Worm (Caenorhabditis elegans): ENCODE measurements around the gene ZK512.11.
A peak's percentile ranks its signal among the peaks of the same experiment; 100 is the strongest.

The ZK512.11 gene

DNA sequence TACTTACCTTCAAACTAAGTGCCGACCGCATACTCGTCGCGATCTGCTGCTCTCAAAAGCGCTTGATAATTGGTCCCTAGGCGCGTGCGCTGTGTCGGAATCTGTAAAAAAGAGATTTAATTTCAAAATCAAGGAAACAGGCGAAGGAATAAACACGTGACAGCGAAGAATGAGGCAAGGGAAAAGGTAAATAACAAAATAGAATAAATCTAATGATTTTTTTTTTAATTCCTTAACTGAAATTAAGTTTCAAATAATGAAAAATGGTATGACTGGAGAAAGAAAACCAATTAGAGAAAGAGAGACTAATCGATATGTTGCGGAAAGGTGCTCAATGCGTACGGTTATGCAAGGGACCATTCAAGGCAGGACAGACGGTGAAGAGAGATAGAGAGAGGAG lies 34.8 kb upstream of the ZK512.11 start, which contains the start of gene cya-1:
TSS of gene cya-1 (minus strand) at position 101 of the 400 bp plus-strand sequence.
- TF ChIP-seq ces-1 (GFP tag; optimal IDR thresholded peaks at IDR 0.05) (no peak), nhr-84 (tag; optimal IDR thresholded peaks at IDR 0.05) (no peak), irx-1 (tag; optimal IDR thresholded peaks at IDR 0.05) (no peak), C04F5.9 (tag; optimal IDR thresholded peaks at IDR 0.05) (no peak), jun-1 (tag; optimal IDR thresholded peaks at IDR 0.05) (no peak), C34B4.2 (tag; optimal IDR thresholded peaks at IDR 0.05) (no peak), lin-39 (tag; optimal IDR thresholded peaks at IDR 0.05) (no peak), unc-62 (GFP tag; optimal IDR thresholded peaks at IDR 0.05) (no peak), Y116A8C.19 (tag; optimal IDR thresholded peaks at IDR 0.05; ENCODE audit: borderline replicate concordance) (no peak), hlh-4 (tag; optimal IDR thresholded peaks at IDR 0.05) (no peak), xbp-1 (tag; optimal IDR thresholded peaks at IDR 0.05) (no peak), nhr-85 (tag) (no peak), egl-27 (tag; optimal IDR thresholded peaks at IDR 0.05) (no peak)

- TF ChIP-seq lin-14 (GFP tag; optimal IDR thresholded peaks at IDR 0.05) (no peak), nhr-84 (tag; optimal IDR thresholded peaks at IDR 0.05) (no peak), egl-27 (tag; optimal IDR thresholded peaks at IDR 0.05) (no peak), efl-1 (optimal IDR thresholded peaks at IDR 0.05) (no peak), efl-1 (GFP tag; optimal IDR thresholded peaks at IDR 0.05 in 1 of 2) (peak in 1 of 2 experiments; percentile 83)
These were observed 34.3 kb upstream of the ZK512.11 start for ce11 chrIII:9109726-9110125.

DNA sequence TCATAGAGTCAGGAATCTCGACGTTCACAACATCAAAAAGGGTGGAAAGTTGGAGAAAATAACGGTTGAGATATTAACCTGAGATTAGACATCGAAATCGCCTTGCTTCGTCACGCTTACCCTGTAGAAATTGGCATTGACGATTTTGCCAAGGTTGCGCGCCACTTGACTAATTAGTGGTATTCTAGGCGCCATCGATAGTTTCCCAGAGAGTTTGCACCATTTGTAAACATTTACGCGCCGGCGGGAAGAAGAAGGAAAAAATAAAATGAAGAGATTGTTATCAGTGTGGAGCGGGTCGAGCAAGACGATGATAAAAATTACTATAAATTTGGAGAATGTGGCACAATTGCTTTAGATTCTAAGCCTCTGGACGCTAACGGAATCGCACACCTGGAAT lies 33.7 kb upstream of the ZK512.11 start:
- TF ChIP-seq mef-2 (tag; optimal IDR thresholded peaks at IDR 0.05) (no peak), blmp-1 (tag; optimal IDR thresholded peaks at IDR 0.05) (peak; percentile 46), nhr-85 (tag) (peak; percentile 53), ceh-90 (tag; optimal IDR thresholded peaks at IDR 0.05) (no peak), mdl-1 (tag; optimal IDR thresholded peaks at IDR 0.05) (no peak), lin-14 (GFP tag; optimal IDR thresholded peaks at IDR 0.05) (peak; percentile 22), elt-2 (tag; optimal IDR thresholded peaks at IDR 0.05) (peak; percentile 28), isw-1 (GFP tag; IDR thresholded peaks at IDR 0.05) (no peak), irx-1 (tag; optimal IDR thresholded peaks at IDR 0.05) (no peak)

DNA sequence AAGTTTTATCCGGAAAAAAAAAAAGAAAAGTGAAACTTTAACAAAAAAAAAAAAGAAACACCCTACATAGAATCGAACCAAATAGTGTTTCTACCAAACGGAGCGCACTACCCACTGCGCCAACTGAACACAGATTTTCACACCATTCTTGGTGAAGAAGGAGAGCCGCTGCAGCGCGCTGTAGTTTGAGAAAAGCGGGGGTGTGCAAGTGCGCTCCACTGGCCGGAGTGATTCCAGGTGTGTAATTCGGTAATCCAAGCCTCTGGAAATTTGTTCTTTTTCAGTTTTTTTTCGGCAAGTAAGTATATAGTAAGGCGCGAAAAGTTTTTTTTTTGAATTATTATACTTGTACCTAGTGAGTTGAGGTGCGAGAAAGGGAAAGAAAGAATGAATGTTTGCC lies 33.1 kb upstream of the ZK512.11 start:
- TF ChIP-seq lin-14 (GFP tag; optimal IDR thresholded peaks at IDR 0.05) (peak; percentile 10), lsy-2 (tag; optimal IDR thresholded peaks at IDR 0.05) (peak in 1 of 2 experiments; percentile 19), dpl-1 (GFP tag; optimal IDR thresholded peaks at IDR 0.05) (peak in 1 of 3 experiments; percentile 11), isw-1 (GFP tag; IDR thresholded peaks at IDR 0.05) (peak; percentile 21; the same call in 1 of the 2 replicates), nhr-71 (tag; optimal IDR thresholded peaks at IDR 0.05) (peak; percentile 27), efl-1 (optimal IDR thresholded peaks at IDR 0.05) (peak in 1 of 2 experiments; percentile 25), efl-1 (GFP tag; optimal IDR thresholded peaks at IDR 0.05 in 1 of 2) (peak in 1 of 2 experiments; percentile 10), fkh-8 (tag; optimal IDR thresholded peaks at IDR 0.05) (peak; percentile 16), nhr-47 (tag; optimal IDR thresholded peaks at IDR 0.05) (peak; percentile 12)

ce11 chrIII:9112479-9112878 lies 31.5 kb upstream of the ZK512.11 start:
- TF ChIP-seq efl-1 (optimal IDR thresholded peaks at IDR 0.05) (no peak), efl-1 (GFP tag; optimal IDR thresholded peaks at IDR 0.05 in 1 of 2) (peak; percentile 43 to 85), ztf-11 (tag; optimal IDR thresholded peaks at IDR 0.05) (no peak), irx-1 (tag; optimal IDR thresholded peaks at IDR 0.05) (no peak), mab-9 (GFP tag; IDR thresholded peaks at IDR 0.05) (no peak), lin-14 (GFP tag; optimal IDR thresholded peaks at IDR 0.05) (no peak), C04F5.9 (tag; optimal IDR thresholded peaks at IDR 0.05) (no peak), jun-1 (tag; optimal IDR thresholded peaks at IDR 0.05) (no peak), elt-2 (tag; optimal IDR thresholded peaks at IDR 0.05) (no peak), lsy-2 (tag; optimal IDR thresholded peaks at IDR 0.05) (no peak), lin-35 (GFP tag; optimal IDR thresholded peaks at IDR 0.05) (no peak), blmp-1 (tag; optimal IDR thresholded peaks at IDR 0.05) (peak; percentile 23), lin-13 (GFP tag; optimal IDR thresholded peaks at IDR 0.05) (no peak), ceh-88 (GFP tag; IDR thresholded peaks at IDR 0.05) (no peak)

Measured in whole organism, L1 larva.